Worm (Caenorhabditis elegans): ENCODE measurements around the gene nas-14.

nas-14 gene

ce11 chrIV:13197282-13197681 lies 26.9 kb downstream of the nas-14 start, which contains the start of gene C48D1.1:
Gene C48D1.1, minus strand, starts transcription at chrIV:13197382.
- TF ChIP-seq lin-15B (tag; optimal IDR thresholded peaks at IDR 0.05) (no peak), sptf-1 (tag; optimal IDR thresholded peaks at IDR 0.05) (no peak), isw-1 (GFP tag; IDR thresholded peaks at IDR 0.05) (no peak), jun-1 (tag; optimal IDR thresholded peaks at IDR 0.05) (no peak), ceh-90 (tag; optimal IDR thresholded peaks at IDR 0.05) (no peak), nhr-28 (tag; optimal IDR thresholded peaks at IDR 0.05) (no peak), ceh-63 (GFP tag; optimal IDR thresholded peaks at IDR 0.05) (no peak), vab-15 (tag; optimal IDR thresholded peaks at IDR 0.05) (no peak), aha-1 (tag; optimal IDR thresholded peaks at IDR 0.05) (no peak), sup-37 (GFP tag; optimal IDR thresholded peaks at IDR 0.05) (no peak), hlh-4 (tag; optimal IDR thresholded peaks at IDR 0.05) (no peak), aly-2 (tag; optimal IDR thresholded peaks at IDR 0.05) (no peak), unc-62 (GFP tag; optimal IDR thresholded peaks at IDR 0.05) (no peak)

DNA sequence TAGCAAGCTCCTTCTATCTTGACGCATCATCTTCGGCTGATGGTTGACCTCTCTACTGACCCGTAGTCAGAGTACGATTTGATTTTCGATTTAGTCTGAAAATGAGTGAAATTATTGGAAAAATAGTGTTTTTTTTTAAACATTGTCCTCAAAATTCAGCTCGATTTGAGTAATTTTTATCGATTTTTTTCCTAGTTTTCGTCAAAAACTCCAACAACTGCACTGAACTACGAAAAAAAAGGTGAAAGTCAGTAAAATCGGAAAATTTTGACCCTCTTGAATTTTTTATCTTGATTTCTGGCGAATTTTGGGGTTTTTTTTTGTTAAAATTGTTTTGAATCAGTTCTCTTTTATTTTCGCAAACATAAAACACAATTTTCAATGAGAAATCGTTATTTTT lies 33.7 kb downstream of the nas-14 start, which contains the start of gene ced-3:
Gene ced-3 (minus strand): TSS at position 101 of the 400 bp plus-strand sequence.
- TF ChIP-seq pag-3 (tag; optimal IDR thresholded peaks at IDR 0.05; ENCODE audit: borderline replicate concordance, insufficient read depth) (no peak), efl-1 (optimal IDR thresholded peaks at IDR 0.05) (no peak), efl-1 (GFP tag; optimal IDR thresholded peaks at IDR 0.05 in 1 of 2) (peak in 1 of 2 experiments; percentile 22)

- TF ChIP-seq hlh-4 (tag; optimal IDR thresholded peaks at IDR 0.05) (no peak), dpl-1 (GFP tag; optimal IDR thresholded peaks at IDR 0.05) (peak; percentile 68 to 84 (median 77)), ama-1 (optimal IDR thresholded peaks at IDR 0.05) (no peak), sptf-1 (tag; optimal IDR thresholded peaks at IDR 0.05) (no peak), nhr-71 (tag; optimal IDR thresholded peaks at IDR 0.05) (no peak), nhr-20 (tag; optimal IDR thresholded peaks at IDR 0.05) (no peak), efl-3 (GFP tag; optimal IDR thresholded peaks at IDR 0.05) (no peak), zag-1 (tag; optimal IDR thresholded peaks at IDR 0.05) (no peak), sup-37 (GFP tag; optimal IDR thresholded peaks at IDR 0.05) (no peak), lin-35 (GFP tag; optimal IDR thresholded peaks at IDR 0.05) (peak; percentile 65 to 90), efl-1 (optimal IDR thresholded peaks at IDR 0.05) (peak; percentile 78 to 82), efl-1 (GFP tag; optimal IDR thresholded peaks at IDR 0.05 in 1 of 2) (peak; percentile 82 to 98), snu-23 (GFP tag; optimal IDR thresholded peaks at IDR 0.05) (peak; percentile 28), nhr-77 (tag; optimal IDR thresholded peaks at IDR 0.05) (no peak), lsy-2 (tag; optimal IDR thresholded peaks at IDR 0.05) (peak in 1 of 2 experiments; percentile 65), nhr-12 (tag; optimal IDR thresholded peaks at IDR 0.05) (no peak), sox-4 (tag; optimal IDR thresholded peaks at IDR 0.05) (no peak), F16B12.6 (tag; optimal IDR thresholded peaks at IDR 0.05) (peak; percentile 7), nhr-76 (tag; optimal IDR thresholded peaks at IDR 0.05) (no peak), egl-27 (tag; optimal IDR thresholded peaks at IDR 0.05) (no peak), lin-13 (GFP tag; optimal IDR thresholded peaks at IDR 0.05) (no peak), tbx-2 (tag; optimal IDR thresholded peaks at IDR 0.05) (no peak), nhr-11 (tag; optimal IDR thresholded peaks at IDR 0.05) (no peak), fos-1 (tag; optimal IDR thresholded peaks at IDR 0.05) (no peak), elt-3 (tag; optimal IDR thresholded peaks at IDR 0.05) (no peak), unc-86 (tag; optimal IDR thresholded peaks at IDR 0.05) (no peak), nhr-85 (tag) (no peak), ztf-4 (tag; optimal IDR thresholded peaks at IDR 0.05) (no peak), ceh-82 (tag; optimal IDR thresholded peaks at IDR 0.05) (peak in 1 of 3 experiments; percentile 21)
These were observed 35.5 kb downstream of the nas-14 start for ce11 chrIV:13205891-13206290.

DNA sequence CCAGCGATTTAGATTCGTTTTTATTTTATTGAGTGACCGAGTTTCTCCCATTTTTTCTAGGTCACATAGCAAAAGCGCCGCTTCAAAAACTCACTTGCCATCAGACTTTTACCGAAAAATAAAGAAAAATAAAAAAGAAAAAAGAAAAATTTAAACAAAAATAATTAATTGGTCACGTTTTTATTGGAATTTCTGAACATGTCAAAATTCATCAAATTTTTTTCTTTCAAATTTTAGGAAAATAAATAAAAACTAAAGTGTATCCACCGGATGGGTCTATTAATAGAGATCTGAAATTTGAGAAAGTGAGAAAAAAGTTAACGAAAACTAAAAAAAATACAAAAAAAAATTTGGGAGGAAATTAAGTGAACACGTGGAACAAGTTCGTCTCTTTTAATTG lies 39.2 kb downstream of the nas-14 start, which contains the start of gene C48D1.9:
Gene C48D1.9 (minus strand): TSS at position 101 of the 400 bp plus-strand sequence.
- TF ChIP-seq pag-3 (tag; optimal IDR thresholded peaks at IDR 0.05; ENCODE audit: borderline replicate concordance, insufficient read depth) (no peak), nhr-28 (tag; optimal IDR thresholded peaks at IDR 0.05) (no peak), tbx-2 (tag; optimal IDR thresholded peaks at IDR 0.05) (no peak)
